Worm (Caenorhabditis elegans) whole organism, L3 larva: ENCODE data around the gene rmh-2.

Experiments used
- R02D3.7 ChIP-seq: fragments of 150-350 bp; optimal IDR thresholded peaks from 2 replicates; lab custom pipeline; 2014; ENCODE audit warnings: missing biosample characterization, missing genetic modification characterization
- aly-2 ChIP-seq: fragments of 150-350 bp; optimal IDR thresholded peaks from 2 replicates; lab custom pipeline; 2014; ENCODE audit warnings: missing biosample characterization, missing genetic modification characterization
- ama-1 ChIP-seq: fragments of 150-350 bp; optimal IDR thresholded peaks from 2 replicates; lab custom pipeline; 2018
- ceh-9 ChIP-seq: sonication (generic microtip); optimal IDR thresholded peaks from 2 replicates; lab custom pipeline; 2018; ENCODE audit warnings: missing biosample characterization, missing genetic modification characterization
- daf-12 ChIP-seq: fragments of 150-350 bp; optimal IDR thresholded peaks from 2 replicates; lab custom pipeline; 2014; ENCODE audit warnings: missing biosample characterization, missing genetic modification reagents, missing genetic modification characterization
- egl-27 ChIP-seq: sonication (generic microtip); optimal IDR thresholded peaks from 4 replicates; lab custom pipeline; 2017; ENCODE audit warnings: missing biosample characterization, missing genetic modification reagents, missing genetic modification characterization
- egl-5 ChIP-seq: fragments of 150-350 bp; optimal IDR thresholded peaks from 2 replicates; lab custom pipeline; 2017; ENCODE audit warnings: missing biosample characterization, missing genetic modification reagents, missing genetic modification characterization, inconsistent platforms
- elt-1 ChIP-seq: fragments of 150-350 bp; optimal IDR thresholded peaks from 2 replicates; lab custom pipeline; 2014; ENCODE audit warnings: missing biosample characterization, missing genetic modification characterization
- elt-2 ChIP-seq: sonication (generic microtip); optimal IDR thresholded peaks from 2 replicates; lab custom pipeline; 2016; ENCODE audit warnings: missing genetic modification reagents, mild to moderate bottlenecking, missing genetic modification characterization, missing compliant biosample characterization
- elt-3 ChIP-seq, 3 experiments: fragments of 150-350 bp in 1 of 3; sonication (generic microtip) in 2 of 3; optimal IDR thresholded peaks; 2 replicates in 2 of 3; 4 replicates in 1 of 3; lab custom pipeline; 2014 to 2017; ENCODE audit warnings: missing biosample characterization in 3 of 3, missing genetic modification characterization in 3 of 3
- eor-1 ChIP-seq, 2 experiments: fragments of 150-350 bp; optimal IDR thresholded peaks; 2 replicates each; lab custom pipeline; 2014 to 2018; ENCODE audit warnings: missing biosample characterization in 2 of 2, missing genetic modification characterization in 2 of 2
- fkh-2 ChIP-seq: fragments of 150-350 bp; optimal IDR thresholded peaks from 2 replicates; lab custom pipeline; 2014; ENCODE audit warnings: missing biosample characterization, missing genetic modification reagents, missing genetic modification characterization
- hmg-11 ChIP-seq: sonication (generic microtip); optimal IDR thresholded peaks from 2 replicates; lab custom pipeline; 2016; ENCODE audit warnings: missing genetic modification characterization, missing compliant biosample characterization
- lin-15B ChIP-seq: fragments of 150-350 bp; optimal IDR thresholded peaks from 2 replicates; lab custom pipeline; 2014; ENCODE audit warnings: missing biosample characterization, missing genetic modification characterization
- lin-39 ChIP-seq: fragments of 150-350 bp; optimal IDR thresholded peaks from 2 replicates; lab custom pipeline; 2018; ENCODE audit warnings: missing biosample characterization, missing genetic modification reagents, missing genetic modification characterization
- lsy-12 ChIP-seq: sonication (generic microtip); optimal IDR thresholded peaks from 2 replicates; lab custom pipeline; 2016; ENCODE audit warnings: mild to moderate bottlenecking, missing genetic modification characterization, missing compliant biosample characterization
- nfya-1 ChIP-seq: sonication (generic microtip); optimal IDR thresholded peaks from 2 replicates; lab custom pipeline; 2017; ENCODE audit warnings: missing genetic modification characterization, mild to moderate bottlenecking, missing compliant biosample characterization, antibody characterized with exemption, moderate library complexity; ENCODE audit not compliant: insufficient read depth
- nhr-11 ChIP-seq: fragments of 150-350 bp; optimal IDR thresholded peaks from 2 replicates; lab custom pipeline; 2014; ENCODE audit warnings: missing biosample characterization, missing genetic modification characterization
- nhr-12 ChIP-seq: fragments of 150-350 bp; optimal IDR thresholded peaks from 2 replicates; lab custom pipeline; 2014; ENCODE audit warnings: missing biosample characterization, missing genetic modification characterization
- nhr-23 ChIP-seq: fragments of 150-350 bp; optimal IDR thresholded peaks from 2 replicates; lab custom pipeline; 2014; ENCODE audit warnings: missing biosample characterization, missing genetic modification reagents, missing genetic modification characterization
- nhr-28 ChIP-seq: fragments of 150-350 bp; optimal IDR thresholded peaks from 2 replicates; lab custom pipeline; 2014; ENCODE audit warnings: missing biosample characterization, missing genetic modification characterization
- nhr-76 ChIP-seq: fragments of 150-350 bp; sonication (generic microtip); optimal IDR thresholded peaks from 5 replicates; lab custom pipeline; 2014; ENCODE audit warnings: missing biosample characterization, missing genetic modification characterization
- pqm-1 ChIP-seq: fragments of 150-350 bp; optimal IDR thresholded peaks from 2 replicates; lab custom pipeline; 2017; ENCODE audit warnings: missing biosample characterization, missing genetic modification characterization, inconsistent platforms
- sea-2 ChIP-seq: fragments of 150-350 bp; sonication (generic microtip); optimal IDR thresholded peaks from 4 replicates; lab custom pipeline; 2014; ENCODE audit warnings: missing biosample characterization, missing genetic modification reagents, missing genetic modification characterization
- skn-1 ChIP-seq: fragments of 150-350 bp; optimal IDR thresholded peaks from 2 replicates; lab custom pipeline; 2014; ENCODE audit warnings: missing biosample characterization, missing genetic modification characterization
- snpc-4 ChIP-seq: fragments of 150-350 bp; optimal IDR thresholded peaks from 2 replicates; lab custom pipeline; 2014; ENCODE audit warnings: missing biosample characterization, missing genetic modification characterization
- tbx-2 ChIP-seq: sonication (generic microtip); optimal IDR thresholded peaks from 2 replicates; lab custom pipeline; 2016; ENCODE audit warnings: mild to moderate bottlenecking, missing genetic modification characterization, missing compliant biosample characterization
- unc-39 ChIP-seq: sonication (generic microtip); optimal IDR thresholded peaks from 4 replicates; lab custom pipeline; 2017; ENCODE audit warnings: missing biosample characterization, missing genetic modification characterization
- unc-62 ChIP-seq: fragments of 150-350 bp; sonication (generic microtip); optimal IDR thresholded peaks from 4 replicates; lab custom pipeline; 2014; ENCODE audit warnings: missing biosample characterization, missing genetic modification reagents, missing genetic modification characterization
- zag-1 ChIP-seq: fragments of 150-350 bp; optimal IDR thresholded peaks from 2 replicates; lab custom pipeline; 2014; ENCODE audit warnings: missing biosample characterization, missing genetic modification characterization
- ztf-11 ChIP-seq: fragments of 150-350 bp; optimal IDR thresholded peaks from 2 replicates; lab custom pipeline; 2014; ENCODE audit warnings: missing biosample characterization, missing genetic modification characterization

rmh-2 gene

ce11 chrV:9958654-9959053, 28.1 kb upstream of the rmh-2 start:
- peak; percentile 37 for TF ChIP-seq nhr-11 (tag; lab: Kevin White, UChicago)
- peak; percentile 22 for TF ChIP-seq egl-5 (tag; lab: Kevin White, UChicago)
- no peak for TF ChIP-seq lin-15B (tag; lab: Kevin White, UChicago)
- TF ChIP-seq egl-27 (tag; lab: Kevin White, UChicago): no peak
- no peak for TF ChIP-seq eor-1 (tag; optimal IDR thresholded peaks at IDR 0.05; lab: Kevin White, UChicago)
- no peak for TF ChIP-seq aly-2 (tag; lab: Kevin White, UChicago)

DNA sequence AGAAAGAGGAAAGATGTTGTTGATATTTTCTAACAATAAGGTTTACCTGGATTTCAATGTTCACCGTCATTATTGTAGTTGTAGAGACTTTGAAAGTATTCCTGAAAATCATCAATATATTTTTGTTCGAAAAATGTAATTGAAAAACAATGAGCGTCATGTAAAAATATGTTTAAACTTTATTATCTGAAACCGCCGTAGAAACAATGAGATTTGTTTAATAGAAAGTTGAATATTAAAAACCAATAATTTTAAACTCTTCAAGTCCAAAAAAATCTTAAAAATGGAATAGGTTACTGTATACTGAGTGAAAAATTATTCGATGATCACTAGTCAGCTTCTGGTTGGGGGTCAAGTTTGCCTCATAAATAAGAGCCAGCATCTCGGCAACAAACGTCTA, 27.7 kb upstream of the rmh-2 start, which contains the start of gene anmt-3:
Gene anmt-3, minus strand, starts transcription at position 101 of the 400 bp plus-strand sequence.
- TF ChIP-seq nhr-28 (tag; lab: Kevin White, UChicago) (no peak), nhr-76 (tag; lab: Kevin White, UChicago) (no peak), lsy-12 (no peak), nfya-1 (tag; lab: Kevin White, UChicago) (no peak)

- TF ChIP-seq lin-15B (tag; lab: Kevin White, UChicago): no peak
- no peak for TF ChIP-seq skn-1
- no peak for TF ChIP-seq ztf-11 (tag; lab: Kevin White, UChicago)
- TF ChIP-seq zag-1: no peak
- TF ChIP-seq nhr-28 (tag; lab: Kevin White, UChicago): no peak
- no peak for TF ChIP-seq fkh-2 (tag; lab: Kevin White, UChicago)
- TF ChIP-seq elt-2 (tag; lab: Kevin White, UChicago): no peak
- no peak for TF ChIP-seq egl-27 (tag; lab: Kevin White, UChicago)
- no peak for TF ChIP-seq hmg-11 (tag; lab: Kevin White, UChicago)
- TF ChIP-seq R02D3.7: no peak
- no peak for TF ChIP-seq nhr-11 (tag; lab: Kevin White, UChicago)
These were observed 21.8 kb upstream of the rmh-2 start, which contains the start of gene mam-5 for ce11 chrV:9952396-9952795. Gene mam-5, plus strand, starts transcription at chrV:9952699.

ce11 chrV:9950861-9951260, 20.3 kb upstream of the rmh-2 start, which contains the start of gene ttr-46:
Gene ttr-46, plus strand, starts transcription at chrV:9951233.
- no peak for TF ChIP-seq ceh-9 (tag; lab: Kevin White, UChicago)
- no peak for TF ChIP-seq lin-39 (tag; lab: Kevin White, UChicago)
- no peak for TF ChIP-seq nhr-23 (tag; lab: Kevin White, UChicago)
- peak; percentile 65 for TF ChIP-seq pqm-1
- no peak for TF ChIP-seq egl-27 (tag; lab: Kevin White, UChicago)
- TF ChIP-seq snpc-4 (tag; lab: Kevin White, UChicago): no peak
- TF ChIP-seq nhr-12: no peak
- TF ChIP-seq unc-39 (tag; lab: Kevin White, UChicago): no peak
- TF ChIP-seq unc-62 (GFP tag; lab: Kevin White, UChicago): no peak
- no peak for TF ChIP-seq elt-1 (tag; lab: Kevin White, UChicago)
- peak; percentile 68 for TF ChIP-seq elt-2 (tag; lab: Kevin White, UChicago)
- no peak for TF ChIP-seq fkh-2 (tag; lab: Kevin White, UChicago)
- TF ChIP-seq daf-12 (tag; lab: Kevin White, UChicago): no peak

DNA sequence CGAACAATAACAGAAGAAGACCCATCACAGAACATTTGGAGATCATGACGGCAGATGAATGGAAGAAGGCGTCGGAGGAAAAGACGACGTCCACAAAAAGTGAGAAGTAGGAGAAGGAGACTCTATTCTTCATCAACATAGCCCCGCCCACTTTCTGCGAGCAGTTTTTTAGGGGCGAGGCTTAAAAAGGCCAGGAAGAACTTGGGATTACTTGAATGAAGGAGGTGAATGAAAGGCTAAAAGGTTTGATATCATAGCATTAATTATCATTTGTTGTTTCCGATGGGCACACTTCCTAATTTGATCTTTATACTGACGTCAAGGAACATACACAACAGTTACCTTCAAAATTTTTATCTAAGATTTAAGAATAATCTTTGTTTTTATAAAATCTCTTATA, 18.3 kb upstream of the rmh-2 start, which contains the start of gene nlp-58:
Gene nlp-58, minus strand, starts transcription at position 101 of the 400 bp plus-strand sequence.
- no peak for TF ChIP-seq R02D3.7
- no peak for TF ChIP-seq sea-2 (GFP tag; lab: Kevin White, UChicago)
- TF ChIP-seq egl-5 (tag; lab: Kevin White, UChicago): no peak
- no peak for TF ChIP-seq unc-62 (GFP tag; lab: Kevin White, UChicago)
- no peak for TF ChIP-seq elt-3 (tag; optimal IDR thresholded peaks at IDR 0.05; lab: Kevin White, UChicago)

ce11 chrV:9944093-9944492, 13.5 kb upstream of the rmh-2 start, which contains the start of gene sre-28:
Gene sre-28, plus strand, starts transcription at chrV:9944393.
- TF ChIP-seq sea-2 (GFP tag; lab: Kevin White, UChicago) (no peak), tbx-2 (tag; lab: Kevin White, UChicago) (no peak), egl-27 (tag; lab: Kevin White, UChicago) (no peak), ama-1 (lab: Kevin White, UChicago) (no peak), egl-5 (tag; lab: Kevin White, UChicago) (no peak), nhr-12 (no peak), lin-15B (tag; lab: Kevin White, UChicago) (no peak)
- TF ChIP-seq, all 47 proteins: peak for 0
